Worm (Caenorhabditis elegans): ENCODE results near the gene pcf-11.
"Not testable (repeated sequence)": the region's sequence is repeated elsewhere in the genome, so short reads cannot be mapped to it uniquely, and the experiment has no call there.

pcf-11 gene

DNA sequence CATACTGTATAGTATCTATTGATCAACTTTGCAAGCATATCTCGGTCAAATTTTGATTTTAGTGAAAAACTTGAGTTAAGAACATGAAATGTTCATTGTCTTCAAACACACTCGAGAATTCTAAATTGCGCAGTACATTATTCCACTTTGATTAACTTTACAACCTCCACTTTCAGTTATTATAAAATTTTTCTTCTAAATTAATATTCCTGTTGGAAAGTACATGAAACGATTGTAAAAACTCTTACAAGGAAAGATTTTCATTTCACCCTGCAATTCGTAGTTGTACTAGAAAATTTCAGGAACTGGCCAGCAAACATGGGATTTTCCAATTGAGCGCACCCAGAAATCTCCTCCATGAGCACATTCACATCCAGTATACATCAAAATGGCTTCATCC lies 20.0 kb downstream of the pcf-11 start, which contains the start of gene C45G9.14:
C45G9.14 (plus strand) TSS at position 301 of the 400 bp plus-strand sequence.
- TF ChIP-seq W03F9.2 (tag; optimal IDR thresholded peaks at IDR 0.05) (no peak), him-1 (tag; optimal IDR thresholded peaks at IDR 0.05) (no peak), dao-5 (tag; optimal IDR thresholded peaks at IDR 0.05) (no peak)

- TF ChIP-seq W03F9.2 (tag; optimal IDR thresholded peaks at IDR 0.05) (peak; percentile 55), dao-5 (tag; optimal IDR thresholded peaks at IDR 0.05) (no peak), him-1 (tag; optimal IDR thresholded peaks at IDR 0.05) (no peak)
Measured at ce11 chrIII:5047175-5047574, 22.5 kb downstream of the pcf-11 start, which contains the start of gene txbp-3. Gene txbp-3 (minus strand): TSS chrIII:5047459.

- TF ChIP-seq dao-5 (tag; optimal IDR thresholded peaks at IDR 0.05) (no peak), W03F9.2 (tag; optimal IDR thresholded peaks at IDR 0.05) (no peak), him-1 (tag; optimal IDR thresholded peaks at IDR 0.05) (no peak)
Measured at ce11 chrIII:5047740-5048139, 23.0 kb downstream of the pcf-11 start, which contains the start of gene C45G9.5. Gene C45G9.5 (plus strand): TSS chrIII:5048117.

DNA sequence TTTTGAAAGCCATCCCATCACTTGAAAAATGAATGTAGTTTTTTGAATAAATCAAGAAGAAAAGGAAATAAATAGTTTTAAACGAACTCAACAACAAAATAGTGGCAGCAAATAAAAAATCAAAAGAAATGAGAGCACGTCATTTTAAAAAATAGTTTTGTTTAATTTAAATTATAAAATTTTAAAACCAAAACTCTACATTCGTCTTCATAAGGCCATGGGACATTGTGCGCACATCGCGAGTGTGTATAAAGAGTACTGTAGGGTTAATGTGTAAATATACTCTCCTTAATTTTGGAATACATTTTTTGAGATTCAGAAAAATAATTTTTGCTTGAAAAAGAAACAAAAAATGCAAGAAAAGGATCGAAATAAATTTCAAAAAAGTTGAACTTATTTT lies 27.2 kb downstream of the pcf-11 start, which contains the start of gene C45G9.15:
C45G9.15 (minus strand) TSS at position 101 of the 400 bp plus-strand sequence.
- TF ChIP-seq W03F9.2 (tag; optimal IDR thresholded peaks at IDR 0.05) (no peak), him-1 (tag; optimal IDR thresholded peaks at IDR 0.05) (no peak), dao-5 (tag; optimal IDR thresholded peaks at IDR 0.05) (no peak)

DNA sequence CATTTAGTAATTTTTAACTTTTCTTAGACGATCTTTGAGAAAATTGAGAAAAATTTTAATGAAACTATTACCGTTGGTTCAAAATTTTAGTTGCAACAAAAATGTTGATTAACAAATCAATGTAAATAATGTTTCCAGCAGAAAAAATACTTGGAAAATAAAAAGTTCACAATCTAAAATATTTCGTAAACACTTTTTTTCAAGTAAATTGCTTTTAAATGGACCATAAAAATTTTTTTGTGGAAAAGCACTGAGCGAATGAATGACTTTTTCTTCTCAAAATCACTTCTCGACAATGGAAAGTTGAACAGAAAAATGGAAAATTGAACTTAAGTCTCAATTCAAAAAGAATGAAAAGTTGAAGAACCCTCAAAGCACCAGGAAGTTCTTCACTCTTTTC lies 28.8 kb downstream of the pcf-11 start, which contains the start of gene C45G9.8:
C45G9.8 (minus strand) TSS at position 101 of the 400 bp plus-strand sequence.
- no peak for TF ChIP-seq W03F9.2 (tag; optimal IDR thresholded peaks at IDR 0.05)
- no peak for TF ChIP-seq him-1 (tag; optimal IDR thresholded peaks at IDR 0.05)
- no peak for TF ChIP-seq dao-5 (tag; optimal IDR thresholded peaks at IDR 0.05)

- TF ChIP-seq dao-5, him-1, W03F9.2 (tag; optimal IDR thresholded peaks at IDR 0.05): not testable (repeated sequence)
Measured at ce11 chrIII:5055709-5056108, 31.0 kb downstream of the pcf-11 start, which contains the start of gene C45G9.9. Gene C45G9.9 (minus strand): TSS chrIII:5055809.

- TF ChIP-seq him-1 (tag; optimal IDR thresholded peaks at IDR 0.05), result no peak
- TF ChIP-seq dao-5 (tag; optimal IDR thresholded peaks at IDR 0.05), result no peak
Measured at ce11 chrIII:5061798-5062197, 37.1 kb downstream of the pcf-11 start, which contains the start of gene C45G9.10. Gene C45G9.10 (minus strand): TSS chrIII:5061898.

ce11 chrIII:5062406-5062805 lies 37.7 kb downstream of the pcf-11 start, which contains the start of gene C45G9.4:
Gene C45G9.4 (plus strand): TSS chrIII:5062706.
- TF ChIP-seq W03F9.2, him-1, dao-5 (tag; optimal IDR thresholded peaks at IDR 0.05): not testable (repeated sequence)

ce11 chrIII:5068675-5069233 lies 44.0 kb downstream of the pcf-11 start, which contains the start of the genes C45G9.11 and C45G9.2:
Gene C45G9.11 (minus strand): TSS chrIII:5068725.
Gene C45G9.2 (plus strand): TSS chrIII:5069066.
- TF ChIP-seq dao-5 (tag; optimal IDR thresholded peaks at IDR 0.05) (no peak), W03F9.2 (tag; optimal IDR thresholded peaks at IDR 0.05) (peak; percentile 40), him-1 (tag; optimal IDR thresholded peaks at IDR 0.05) (peak; percentile 59)

DNA sequence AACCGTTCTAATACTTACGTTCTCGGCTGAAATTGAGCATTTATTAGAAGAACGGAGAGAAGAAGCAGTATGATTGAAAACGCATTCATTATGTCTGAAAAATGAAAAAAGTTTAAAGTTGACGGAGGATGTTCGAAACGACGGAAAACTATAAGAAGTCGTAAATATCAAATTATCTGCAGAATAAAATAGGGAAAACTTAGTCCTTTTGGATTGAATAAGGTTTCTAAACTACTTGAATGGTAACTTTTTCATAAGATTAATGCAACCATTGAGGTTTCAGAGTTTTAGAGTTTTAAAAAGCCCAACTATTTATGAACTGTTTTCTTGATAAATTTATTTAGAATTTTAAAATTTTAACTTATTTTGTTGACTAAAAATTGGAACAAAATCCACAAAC lies 46.8 kb downstream of the pcf-11 start, which contains the start of gene C45G9.12:
C45G9.12 (minus strand) TSS at position 101 of the 400 bp plus-strand sequence.
- no peak for TF ChIP-seq him-1 (tag; optimal IDR thresholded peaks at IDR 0.05)
- TF ChIP-seq W03F9.2 (tag; optimal IDR thresholded peaks at IDR 0.05), result no peak
- no peak for TF ChIP-seq dao-5 (tag; optimal IDR thresholded peaks at IDR 0.05)

- TF ChIP-seq W03F9.2 (tag; optimal IDR thresholded peaks at IDR 0.05) (no peak), dao-5 (tag; optimal IDR thresholded peaks at IDR 0.05) (no peak), him-1 (tag; optimal IDR thresholded peaks at IDR 0.05) (no peak)
Measured at ce11 chrIII:5074398-5074797, 49.7 kb downstream of the pcf-11 start, which contains the start of gene ttbk-6. Gene ttbk-6 (plus strand): TSS chrIII:5074698.

- TF ChIP-seq him-1 (tag; optimal IDR thresholded peaks at IDR 0.05) (no peak), W03F9.2 (tag; optimal IDR thresholded peaks at IDR 0.05) (no peak), dao-5 (tag; optimal IDR thresholded peaks at IDR 0.05) (no peak)
Measured at ce11 chrIII:5076569-5076968, 51.9 kb downstream of the pcf-11 start.

DNA sequence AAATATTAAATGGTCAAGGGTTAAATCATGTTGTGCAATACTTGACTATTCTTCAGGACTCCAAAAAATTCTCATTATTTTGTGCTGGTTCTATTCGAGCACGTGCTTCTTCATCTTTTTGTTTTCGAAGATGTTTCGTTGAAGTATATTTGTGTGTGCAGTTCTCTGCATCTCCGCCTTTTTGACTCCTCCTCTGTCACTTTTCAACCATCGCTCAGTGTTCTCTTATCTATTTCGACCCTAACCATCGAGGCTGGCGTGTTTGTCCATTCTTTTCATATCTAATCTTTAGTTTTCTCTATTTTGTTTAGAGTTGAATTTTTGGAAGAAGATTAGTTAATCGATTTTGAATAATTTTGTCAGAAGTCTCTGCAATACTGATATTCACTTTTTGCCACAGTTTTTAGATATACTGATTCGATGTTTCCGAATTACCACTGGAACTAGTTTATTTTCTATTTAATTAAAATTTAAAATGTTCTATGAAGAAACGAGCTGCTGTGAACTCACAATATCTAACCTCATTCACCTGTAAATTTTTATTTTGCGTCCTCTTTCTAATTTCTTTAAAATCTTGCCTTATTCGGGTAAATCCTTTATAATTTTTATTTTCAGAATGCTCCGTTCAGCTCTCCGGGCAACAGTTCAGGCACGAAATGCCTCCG lies 52.6 kb downstream of the pcf-11 start, which contains the start of gene alh-1:
alh-1 (plus strand) TSS at position 615 of the 665 bp plus-strand sequence.
- TF ChIP-seq W03F9.2 (tag; optimal IDR thresholded peaks at IDR 0.05), result no peak
- TF ChIP-seq him-1 (tag; optimal IDR thresholded peaks at IDR 0.05), result no peak
- TF ChIP-seq dao-5 (tag; optimal IDR thresholded peaks at IDR 0.05), result no peak

ce11 chrIII:5078062-5078461 lies 53.3 kb downstream of the pcf-11 start:
- TF ChIP-seq W03F9.2 (tag; optimal IDR thresholded peaks at IDR 0.05) (no peak), dao-5 (tag; optimal IDR thresholded peaks at IDR 0.05) (no peak), him-1 (tag; optimal IDR thresholded peaks at IDR 0.05) (no peak)
